Worm (Caenorhabditis elegans) whole organism, dauer: ENCODE results near the gene ndus-8.

ENCODE experiments used
- unc-62 ChIP-seq: sonication (generic microtip); optimal IDR thresholded peaks from 2 replicates; lab custom pipeline; 2017; ENCODE audit warnings: missing biosample characterization, missing genetic modification reagents, missing genetic modification characterization

Gene ndus-8

ce11 chrIII:7239416-7239815, 5.4 kb upstream of the ndus-8 start:
- TF ChIP-seq unc-62 (GFP tag; lab: Kevin White, UChicago) = no peak

- TF ChIP-seq unc-62 (GFP tag; lab: Kevin White, UChicago) = no peak
Measured at ce11 chrIII:7238727-7239126, 4.7 kb upstream of the ndus-8 start, which contains the start of gene pars-1. pars-1 (plus strand) TSS chrIII:7239027.

- TF ChIP-seq unc-62 (GFP tag; lab: Kevin White, UChicago) = no peak
Measured at ce11 chrIII:7232782-7233181, 1.2 kb downstream of the ndus-8 start, which contains the start of gene adr-2. adr-2 (minus strand) TSS chrIII:7232882.

- no peak for TF ChIP-seq unc-62 (GFP tag; lab: Kevin White, UChicago)
Measured at ce11 chrIII:7230841-7231240, 3.2 kb downstream of the ndus-8 start, which contains the start of gene R151.10. R151.10 (minus strand) TSS chrIII:7230941.

- TF ChIP-seq unc-62 (GFP tag; lab: Kevin White, UChicago) = no peak
Measured at ce11 chrIII:7229687-7230086, 4.3 kb downstream of the ndus-8 start, which contains the start of gene R151.8. R151.8 (minus strand) TSS chrIII:7229787.

ce11 chrIII:7226607-7227006, 7.4 kb downstream of the ndus-8 start, which contains the start of gene hsp-75:
hsp-75 (minus strand) TSS chrIII:7226707.
- TF ChIP-seq unc-62 (GFP tag; lab: Kevin White, UChicago) = no peak

- no peak for TF ChIP-seq unc-62 (GFP tag; lab: Kevin White, UChicago)
Measured at ce11 chrIII:7223029-7223428, 11.0 kb downstream of the ndus-8 start, which contains the start of gene der-2. der-2 (minus strand) TSS chrIII:7223129.

ce11 chrIII:7221103-7221502, 12.9 kb downstream of the ndus-8 start:
- TF ChIP-seq unc-62 (GFP tag; lab: Kevin White, UChicago) = no peak

- TF ChIP-seq unc-62 (GFP tag; lab: Kevin White, UChicago) = no peak
Measured at ce11 chrIII:7216924-7217521, 17.0 kb downstream of the ndus-8 start.

- TF ChIP-seq unc-62 (GFP tag; lab: Kevin White, UChicago) = no peak
Measured at ce11 chrIII:7216226-7216625, 17.8 kb downstream of the ndus-8 start, which contains the start of gene R151.1. R151.1 (plus strand) TSS chrIII:7216526.

ce11 chrIII:7215532-7215931, 18.5 kb downstream of the ndus-8 start:
- TF ChIP-seq unc-62 (GFP tag; lab: Kevin White, UChicago) = no peak

- no peak for TF ChIP-seq unc-62 (GFP tag; lab: Kevin White, UChicago)
Measured at ce11 chrIII:7212028-7212427, 22.0 kb downstream of the ndus-8 start.

- TF ChIP-seq unc-62 (GFP tag; lab: Kevin White, UChicago) = no peak
Measured at ce11 chrIII:7210486-7210885, 23.5 kb downstream of the ndus-8 start.

ce11 chrIII:7209721-7210120, 24.3 kb downstream of the ndus-8 start, which contains the start of gene R151.2:
R151.2 (plus strand) TSS chrIII:7209967.
- no peak for TF ChIP-seq unc-62 (GFP tag; lab: Kevin White, UChicago)

ce11 chrIII:7207903-7208497, 26.0 kb downstream of the ndus-8 start, which contains the start of gene rpl-6:
rpl-6 (plus strand) TSS chrIII:7208447.
- TF ChIP-seq unc-62 (GFP tag; lab: Kevin White, UChicago) = no peak

ce11 chrIII:7203130-7203775, 30.7 kb downstream of the ndus-8 start:
- no peak for TF ChIP-seq unc-62 (GFP tag; lab: Kevin White, UChicago)
